Fruit fly (Drosophila melanogaster) whole organism, embryonic: ENCODE measurements around the gene CG9628.

Experiments used
- Abd-B ChIP-seq: fragments of 200-800 bp; sonication (Bioruptor generic); optimal IDR thresholded peaks from 2 replicates; lab custom pipeline; 2018; ENCODE audit warnings: missing biosample characterization, mild to moderate bottlenecking, missing genetic modification characterization, moderate library complexity
- Awh ChIP-seq: fragments of 200-800 bp; sonication (Bioruptor generic); IDR thresholded peaks from 2 replicates; pipeline ENCODE4, ENCODE4 v1.3.6; 2022; ENCODE audit warnings: missing biosample characterization, missing genetic modification characterization
- CG12659 ChIP-seq: fragments of 200-800 bp; sonication (Bioruptor generic); optimal IDR thresholded peaks from 3 replicates; lab custom pipeline; 2017; ENCODE audit warnings: mild to moderate bottlenecking, missing biosample characterization, missing genetic modification reagents, missing genetic modification characterization
- CG12769 ChIP-seq: fragments of 200-800 bp; sonication (Bioruptor generic); optimal IDR thresholded peaks from 2 replicates; lab custom pipeline; 2019; ENCODE audit warnings: missing biosample characterization, mild to moderate bottlenecking, missing genetic modification characterization, moderate library complexity
- CG16779 ChIP-seq: fragments of 200-800 bp; sonication (Bioruptor generic); IDR thresholded peaks from 2 replicates; pipeline ENCODE4 v1.3.6; 2022; ENCODE audit warnings: missing biosample characterization, missing genetic modification characterization
- CG17385 ChIP-seq: fragments of 200-800 bp; sonication (Bioruptor generic); optimal IDR thresholded peaks from 3 replicates; lab custom pipeline; 2018; ENCODE audit warnings: missing biosample characterization, mild to moderate bottlenecking, missing genetic modification characterization
- CG17612 ChIP-seq: fragments of 200-800 bp; sonication (Bioruptor generic); IDR thresholded peaks from 2 replicates; pipeline ENCODE4 v1.3.6; 2022; ENCODE audit warnings: missing biosample characterization, missing genetic modification characterization
- CG30431 ChIP-seq: fragments of 200-800 bp; sonication (Bioruptor generic); optimal IDR thresholded peaks from 2 replicates; lab custom pipeline; 2017; ENCODE audit warnings: missing biosample characterization, missing genetic modification characterization
- CG3838 ChIP-seq: fragments of 200-800 bp; sonication (Bioruptor generic); optimal IDR thresholded peaks from 3 replicates; lab custom pipeline; 2016; ENCODE audit warnings: missing biosample characterization, missing genetic modification characterization
- CG3995 ChIP-seq: fragments of 200-800 bp; sonication (Bioruptor generic); optimal IDR thresholded peaks from 3 replicates; lab custom pipeline; 2016; ENCODE audit warnings: missing biosample characterization, missing genetic modification characterization
- CG4328 ChIP-seq: fragments of 200-800 bp; sonication (Bioruptor generic); optimal IDR thresholded peaks from 3 replicates; lab custom pipeline; 2017; ENCODE audit warnings: missing biosample characterization, missing genetic modification reagents, missing genetic modification characterization
- CG4360 ChIP-seq: fragments of 200-800 bp; sonication (Bioruptor generic); IDR thresholded peaks from 2 replicates; pipeline ENCODE4 v1.3.6; 2022; ENCODE audit warnings: missing biosample characterization, missing genetic modification characterization
- CG6791 ChIP-seq: fragments of 200-800 bp; sonication (Bioruptor generic); IDR thresholded peaks from 3 replicates; pipeline ENCODE4 v1.3.6; 2022; ENCODE audit warnings: missing biosample characterization, missing genetic modification characterization; ENCODE audit not compliant: partially characterized antibody
- CG7372 ChIP-seq: fragments of 200-800 bp; sonication (Bioruptor generic); IDR thresholded peaks from 2 replicates; pipeline ENCODE4 v1.3.6; 2022; ENCODE audit warnings: missing biosample characterization, missing genetic modification characterization
- CG7745 ChIP-seq: fragments of 200-800 bp; sonication (Bioruptor generic); optimal IDR thresholded peaks from 2 replicates; lab custom pipeline; 2018; ENCODE audit warnings: missing biosample characterization, mild to moderate bottlenecking, missing genetic modification characterization, moderate library complexity
- Dfd ChIP-seq, 2 experiments: fragments of >200 bp; optimal IDR thresholded peaks; 2 replicates each; lab custom pipeline; 2017; ENCODE audit warnings: missing biosample characterization in 2 of 2, missing genetic modification characterization in 2 of 2
- Ets65A ChIP-seq: fragments of 200-800 bp; sonication (Bioruptor generic); peaks from one replicate; lab custom pipeline; 2016; ENCODE audit warnings: missing biosample characterization, missing genetic modification characterization
- Gug ChIP-seq: fragments of 200-800 bp; sonication (Bioruptor generic); IDR thresholded peaks from 4 replicates; pipeline ENCODE4 v1.3.6; 2022; ENCODE audit warnings: missing biosample characterization, missing genetic modification characterization
- Hr78 ChIP-seq, 2 experiments: fragments of 200-800 bp in 1 of 2; fragments of >200 bp in 1 of 2; sonication (Bioruptor generic) in 1 of 2; optimal IDR thresholded peaks; 2 replicates each; lab custom pipeline; 2017 to 2019; ENCODE audit warnings: missing biosample characterization in 2 of 2, missing genetic modification characterization in 2 of 2, mild to moderate bottlenecking in 1 of 2, moderate library complexity in 1 of 2
- Hsf ChIP-seq: fragments of 200-800 bp; sonication (Bioruptor generic); optimal IDR thresholded peaks from 3 replicates; lab custom pipeline; 2016; ENCODE audit warnings: missing biosample characterization, missing genetic modification characterization
- MESR4 ChIP-seq: fragments of 200-800 bp; sonication (Bioruptor generic); optimal IDR thresholded peaks from 2 replicates; lab custom pipeline; 2018; ENCODE audit warnings: missing biosample characterization, mild to moderate bottlenecking, missing genetic modification characterization, moderate library complexity
- Med ChIP-seq: fragments of 200-800 bp; sonication (Bioruptor generic); peaks from one replicate; lab custom pipeline; 2016; ENCODE audit warnings: missing biosample characterization, missing genetic modification characterization, mild to moderate bottlenecking, inconsistent platforms, moderate library complexity
- Pdp1 ChIP-seq, 2 experiments: fragments of 200-800 bp; sonication (Bioruptor generic); optimal IDR thresholded peaks; 3 replicates each; lab custom pipeline; 2016; ENCODE audit warnings: missing biosample characterization in 2 of 2, missing genetic modification characterization in 2 of 2, mild to moderate bottlenecking in 1 of 2, moderate library complexity in 1 of 2
- Stat92E ChIP-seq, 3 experiments: fragments of >200 bp in 2 of 3; fragments of 200-800 bp in 1 of 3; sonication (Bioruptor generic) in 1 of 3; optimal IDR thresholded peaks; 2 replicates each; lab custom pipeline; 2017 to 2019; ENCODE audit warnings: missing biosample characterization in 3 of 3, missing genetic modification characterization in 3 of 3, mild to moderate bottlenecking in 1 of 3, moderate library complexity in 1 of 3
- abd-A ChIP-seq: fragments of 200-800 bp; sonication (Bioruptor generic); optimal IDR thresholded peaks from 3 replicates; lab custom pipeline; 2019; ENCODE audit warnings: missing biosample characterization, mild to moderate bottlenecking, missing genetic modification characterization, moderate library complexity
- az2 ChIP-seq: fragments of 200-800 bp; sonication (Bioruptor generic); optimal IDR thresholded peaks from 3 replicates; lab custom pipeline; 2016; ENCODE audit warnings: missing biosample characterization, missing genetic modification characterization
- cato ChIP-seq: fragments of 200-800 bp; sonication (Bioruptor generic); optimal IDR thresholded peaks from 2 replicates; lab custom pipeline; 2016; ENCODE audit warnings: missing biosample characterization, missing genetic modification characterization, borderline replicate concordance
- chm ChIP-seq: fragments of 200-800 bp; sonication (Bioruptor generic); IDR thresholded peaks from 2 replicates; pipeline ENCODE4 v1.3.6; 2022; ENCODE audit warnings: missing biosample characterization, missing genetic modification characterization
- chn ChIP-seq: fragments of 200-800 bp; sonication (Bioruptor generic); optimal IDR thresholded peaks from 2 replicates; lab custom pipeline; 2016; ENCODE audit warnings: missing biosample characterization, missing genetic modification characterization
- croc ChIP-seq: fragments of 200-800 bp; sonication (Bioruptor generic); conservative IDR thresholded peaks from 3 replicates; pipeline ENCODE4 v1.3.6; 2022; ENCODE audit warnings: missing biosample characterization, missing genetic modification characterization
- crol ChIP-seq: fragments of 200-800 bp; sonication (Bioruptor generic); IDR thresholded peaks from 2 replicates; pipeline ENCODE4 v1.3.6; 2022; ENCODE audit warnings: missing biosample characterization, missing genetic modification characterization
- dmrt11E ChIP-seq: fragments of 200-800 bp; sonication (Bioruptor generic); optimal IDR thresholded peaks from 3 replicates; lab custom pipeline; 2018; ENCODE audit warnings: missing biosample characterization, mild to moderate bottlenecking, missing genetic modification characterization, moderate library complexity
- ems ChIP-seq: fragments of 200-800 bp; sonication (Bioruptor generic); optimal IDR thresholded peaks from 3 replicates; lab custom pipeline; 2016; ENCODE audit warnings: missing biosample characterization, missing genetic modification characterization
- eve ChIP-seq, 2 experiments: fragments of >200 bp; optimal IDR thresholded peaks; 2 replicates each; lab custom pipeline; 2017; ENCODE audit warnings: missing biosample characterization in 2 of 2, missing genetic modification characterization in 2 of 2
- fru ChIP-seq: fragments of >200 bp; optimal IDR thresholded peaks from 2 replicates; lab custom pipeline; 2017
- gcm ChIP-seq: fragments of 200-800 bp; sonication (Bioruptor generic); optimal IDR thresholded peaks from 2 replicates; lab custom pipeline; 2019; ENCODE audit warnings: missing biosample characterization, mild to moderate bottlenecking, missing genetic modification characterization, moderate library complexity
- gsb-n ChIP-seq: fragments of 200-800 bp; sonication (Bioruptor generic); optimal IDR thresholded peaks from 3 replicates; lab custom pipeline; 2018; ENCODE audit warnings: missing biosample characterization, mild to moderate bottlenecking, missing genetic modification characterization
- oc ChIP-seq: fragments of 200-800 bp; sonication (Bioruptor generic); optimal IDR thresholded peaks from 2 replicates; lab custom pipeline; 2018; ENCODE audit warnings: missing biosample characterization, mild to moderate bottlenecking, missing genetic modification characterization, moderate library complexity
- pum ChIP-seq: fragments of 200-800 bp; sonication (Bioruptor generic); optimal IDR thresholded peaks from 2 replicates; lab custom pipeline; 2016; ENCODE audit warnings: missing biosample characterization, missing genetic modification characterization
- sd ChIP-seq: fragments of 200-800 bp; sonication (Bioruptor generic); optimal IDR thresholded peaks from 3 replicates; lab custom pipeline; 2018; ENCODE audit warnings: missing biosample characterization, mild to moderate bottlenecking, missing genetic modification characterization, moderate library complexity
- sens-2 ChIP-seq: fragments of 200-800 bp; sonication (Bioruptor generic); IDR thresholded peaks from 2 replicates; pipeline ENCODE4 v1.3.6; 2022; ENCODE audit warnings: missing biosample characterization, missing genetic modification characterization
- sqz ChIP-seq: fragments of 200-800 bp; sonication (Bioruptor generic); optimal IDR thresholded peaks from 3 replicates; lab custom pipeline; 2018; ENCODE audit warnings: missing biosample characterization, mild to moderate bottlenecking, missing genetic modification characterization
- sr ChIP-seq: fragments of 200-800 bp; sonication (Bioruptor generic); IDR thresholded peaks from 3 replicates; pipeline ENCODE4 v1.3.6; 2022; ENCODE audit warnings: missing biosample characterization, missing genetic modification characterization
- tna ChIP-seq: fragments of 200-800 bp; sonication (Bioruptor generic); IDR thresholded peaks from 2 replicates; pipeline ENCODE4 v1.3.6; 2022; ENCODE audit warnings: missing biosample characterization, missing genetic modification characterization; ENCODE audit not compliant: partially characterized antibody
- twi ChIP-seq: fragments of 200-800 bp; optimal IDR thresholded peaks from 2 replicates; lab custom pipeline; 2019; ENCODE audit warnings: missing biosample characterization, mild to moderate bottlenecking, missing genetic modification characterization, moderate library complexity
- tx ChIP-seq: fragments of 200-800 bp; sonication (Bioruptor generic); optimal IDR thresholded peaks from 2 replicates; lab custom pipeline; 2016; ENCODE audit warnings: missing biosample characterization, missing genetic modification characterization
- vnd ChIP-seq: fragments of 200-800 bp; sonication (Bioruptor generic); IDR thresholded peaks from 3 replicates; pipeline ENCODE4 v1.3.6; 2022; ENCODE audit warnings: missing biosample characterization, missing genetic modification characterization; ENCODE audit not compliant: partially characterized antibody
- vvl ChIP-seq: fragments of 200-800 bp; sonication (Bioruptor generic); IDR thresholded peaks from 2 replicates; pipeline ENCODE4 v1.3.6; 2022; ENCODE audit warnings: missing biosample characterization, missing genetic modification characterization
- z ChIP-seq: fragments of 200-800 bp; sonication (Bioruptor generic); IDR thresholded peaks from 3 replicates; pipeline ENCODE4 v1.3.6; 2022; ENCODE audit warnings: missing biosample characterization, missing genetic modification characterization
- zfh1 ChIP-seq: fragments of 200-800 bp; sonication (Bioruptor generic); IDR thresholded peaks from 3 replicates; pipeline ENCODE4 v1.3.6; 2022; ENCODE audit warnings: missing biosample characterization, missing genetic modification characterization

Gene CG9628

DNA sequence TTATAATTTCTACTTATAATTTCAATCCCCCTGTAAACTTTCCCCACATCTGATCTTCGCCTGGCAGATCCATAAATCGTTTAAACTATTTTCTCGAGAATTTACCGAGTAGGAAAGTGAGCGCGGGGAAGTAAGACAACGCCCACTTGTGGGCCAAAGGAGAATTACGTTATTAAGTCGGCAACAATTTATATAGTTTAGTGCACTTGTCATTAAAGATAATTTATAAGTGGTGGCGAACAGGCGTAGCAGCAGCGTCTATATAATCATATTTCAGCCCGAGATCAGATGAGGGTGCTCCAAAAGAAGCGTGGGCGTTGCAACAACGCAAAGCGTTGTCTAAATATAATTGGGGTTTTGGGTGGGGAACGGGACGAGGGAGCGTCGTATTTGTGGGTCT lies 32.1 kb downstream of the CG9628 start:
- peak; percentile 93 for TF ChIP-seq sr (GFP tag; lab: Robert Waterston, UW)
- no peak for TF ChIP-seq sens-2 (GFP tag; lab: Robert Waterston, UW)
- peak; percentile 53 for TF ChIP-seq CG4328
- peak; percentile 19 for TF ChIP-seq gcm (GFP tag; lab: Kevin White, UChicago)
- TF ChIP-seq chm (GFP tag; lab: Robert Waterston, UW): 0 out of 2 replicates have a peak, but pooled peaks have one; percentile 21
- TF ChIP-seq az2 (GFP tag; lab: Kevin White, UChicago): no peak
- peak in 1 of 2 experiments; percentile 2 for TF ChIP-seq Pdp1 (GFP tag; optimal IDR thresholded peaks at IDR 0.05; lab: Kevin White, UChicago)
- TF ChIP-seq fru: no peak
- TF ChIP-seq sd (tag; lab: Kevin White, UChicago): peak; percentile 30
- peak; percentile 35; the same call in 1 of the 2 replicates for TF ChIP-seq crol (GFP tag; lab: Robert Waterston, UW)
- 0 out of 3 replicates have a peak, but pooled peaks have one; percentile 7 for TF ChIP-seq zfh1 (GFP tag; lab: Robert Waterston, UW)

- TF ChIP-seq Abd-B (GFP tag; lab: Kevin White, UChicago) (peak; percentile 4), eve (GFP tag; optimal IDR thresholded peaks at IDR 0.05; lab: Kevin White, UChicago) (peak in 1 of 2 experiments; percentile 0), CG12769 (tag; lab: Kevin White, UChicago) (peak; percentile 7), CG12659 (no peak), vvl (GFP tag; lab: Robert Waterston, UW) (peak; percentile 22; the same call in 1 of the 2 replicates), abd-A (tag; lab: Kevin White, UChicago) (peak; percentile 73), ems (GFP tag; lab: Kevin White, UChicago) (no peak), CG6791 (GFP tag; lab: Robert Waterston, UW) (0 out of 3 replicates have a peak, but pooled peaks have one; percentile 28), Dfd (GFP tag; optimal IDR thresholded peaks at IDR 0.05; lab: Kevin White, UChicago) (no peak), croc (GFP tag; lab: Robert Waterston, UW) (no peak), CG16779 (no peak), Hr78 (GFP tag; optimal IDR thresholded peaks at IDR 0.05; lab: Kevin White, UChicago) (peak in 1 of 2 experiments; percentile 51), Ets65A (GFP tag; lab: Kevin White, UChicago) (no peak), vnd (no peak), tx (GFP tag; lab: Kevin White, UChicago) (no peak), oc (tag; lab: Kevin White, UChicago) (peak; percentile 41), dmrt11E (no peak), Awh (GFP tag; lab: Robert Waterston, UW) (peak; percentile 74), chn (no peak)
- TF ChIP-seq, all 482 proteins: peak for 9
Observed at dm6 chr3L:14655178-14655577, 32.6 kb downstream of the CG9628 start.

dm6 chr3L:14655681-14656080 lies 33.1 kb downstream of the CG9628 start:
- no peak for TF ChIP-seq CG3995 (GFP tag; lab: Kevin White, UChicago)
- no peak for TF ChIP-seq z (GFP tag; lab: Robert Waterston, UW)
- no peak for TF ChIP-seq CG17385 (GFP tag; lab: Kevin White, UChicago)
- peak; percentile 59 for TF ChIP-seq gsb-n (tag; lab: Kevin White, UChicago)
- TF ChIP-seq twi (tag; lab: Kevin White, UChicago): peak; percentile 40
- TF ChIP-seq tna (GFP tag; lab: Robert Waterston, UW): no peak
- peak; percentile 56; the same call in 1 of the 2 replicates for TF ChIP-seq CG4360
- no peak for TF ChIP-seq Hsf (GFP tag; lab: Kevin White, UChicago)
- no peak for TF ChIP-seq MESR4 (GFP tag; lab: Kevin White, UChicago)
- peak; percentile 38 for TF ChIP-seq Med (GFP tag; lab: Kevin White, UChicago)
- no peak for TF ChIP-seq pum (GFP tag; lab: Kevin White, UChicago)
- no peak for TF ChIP-seq Gug
- no peak for TF ChIP-seq CG7372 (GFP tag; lab: Robert Waterston, UW)
- TF ChIP-seq cato: no peak
- TF ChIP-seq Stat92E (GFP tag; optimal IDR thresholded peaks at IDR 0.05; lab: Kevin White, UChicago): peak in 1 of 3 experiments; percentile 24
- TF ChIP-seq CG17612 (GFP tag; lab: Robert Waterston, UW): no peak
- TF ChIP-seq sqz (GFP tag; lab: Kevin White, UChicago): peak; percentile 67
- TF ChIP-seq CG3838 (GFP tag; lab: Kevin White, UChicago): no peak
- TF ChIP-seq CG7745: peak; percentile 12
- no peak for TF ChIP-seq CG30431 (GFP tag; lab: Kevin White, UChicago)
